Worm (Caenorhabditis elegans) whole organism, L3 larva: ENCODE results near the gene F07E5.13.
A peak's percentile ranks its signal among the peaks of the same experiment; 100 is the strongest.

Experiments used
- R02D3.7 ChIP-seq: fragments of 150-350 bp; optimal IDR thresholded peaks from 2 replicates; lab custom pipeline; 2014; ENCODE audit warnings: missing biosample characterization, missing genetic modification characterization
- ZK546.5 ChIP-seq: sonication (generic microtip); optimal IDR thresholded peaks from 2 replicates; lab custom pipeline; 2017; ENCODE audit warnings: missing biosample characterization, missing genetic modification characterization
- ama-1 ChIP-seq: fragments of 150-350 bp; optimal IDR thresholded peaks from 2 replicates; lab custom pipeline; 2018
- ceh-28 ChIP-seq: fragments of 150-350 bp; optimal IDR thresholded peaks from 2 replicates; lab custom pipeline; 2014; ENCODE audit warnings: missing biosample characterization, missing genetic modification reagents, missing genetic modification characterization
- daf-12 ChIP-seq: fragments of 150-350 bp; optimal IDR thresholded peaks from 2 replicates; lab custom pipeline; 2014; ENCODE audit warnings: missing biosample characterization, missing genetic modification reagents, missing genetic modification characterization
- egl-5 ChIP-seq: fragments of 150-350 bp; optimal IDR thresholded peaks from 2 replicates; lab custom pipeline; 2017; ENCODE audit warnings: missing biosample characterization, missing genetic modification reagents, missing genetic modification characterization, inconsistent platforms
- elt-1 ChIP-seq: fragments of 150-350 bp; optimal IDR thresholded peaks from 2 replicates; lab custom pipeline; 2014; ENCODE audit warnings: missing biosample characterization, missing genetic modification characterization
- elt-2 ChIP-seq: sonication (generic microtip); optimal IDR thresholded peaks from 2 replicates; lab custom pipeline; 2016; ENCODE audit warnings: missing genetic modification reagents, mild to moderate bottlenecking, missing genetic modification characterization, missing compliant biosample characterization
- elt-3 ChIP-seq, 3 experiments: fragments of 150-350 bp in 1 of 3; sonication (generic microtip) in 2 of 3; optimal IDR thresholded peaks; 2 replicates in 2 of 3; 4 replicates in 1 of 3; lab custom pipeline; 2014 to 2017; ENCODE audit warnings: missing biosample characterization in 3 of 3, missing genetic modification characterization in 3 of 3
- eor-1 ChIP-seq, 2 experiments: fragments of 150-350 bp; optimal IDR thresholded peaks; 2 replicates each; lab custom pipeline; 2014 to 2018; ENCODE audit warnings: missing biosample characterization in 2 of 2, missing genetic modification characterization in 2 of 2
- fkh-10 ChIP-seq: sonication (generic microtip); optimal IDR thresholded peaks from 2 replicates; lab custom pipeline; 2017; ENCODE audit warnings: missing biosample characterization, missing genetic modification reagents, missing genetic modification characterization
- fkh-2 ChIP-seq: fragments of 150-350 bp; optimal IDR thresholded peaks from 2 replicates; lab custom pipeline; 2014; ENCODE audit warnings: missing biosample characterization, missing genetic modification reagents, missing genetic modification characterization
- fos-1 ChIP-seq: fragments of 150-350 bp; optimal IDR thresholded peaks from 2 replicates; lab custom pipeline; 2014; ENCODE audit warnings: missing biosample characterization, missing genetic modification characterization
- jun-1 ChIP-seq: fragments of 150-350 bp; optimal IDR thresholded peaks from 2 replicates; lab custom pipeline; 2014; ENCODE audit warnings: missing biosample characterization, missing genetic modification reagents, missing genetic modification characterization
- lin-39 ChIP-seq: fragments of 150-350 bp; optimal IDR thresholded peaks from 2 replicates; lab custom pipeline; 2018; ENCODE audit warnings: missing biosample characterization, missing genetic modification reagents, missing genetic modification characterization
- mdl-1 ChIP-seq: fragments of 150-350 bp; optimal IDR thresholded peaks from 2 replicates; lab custom pipeline; 2014; ENCODE audit warnings: missing biosample characterization, missing genetic modification characterization
- nhr-11 ChIP-seq: fragments of 150-350 bp; optimal IDR thresholded peaks from 2 replicates; lab custom pipeline; 2014; ENCODE audit warnings: missing biosample characterization, missing genetic modification characterization
- nhr-25 ChIP-seq: sonication (generic microtip); optimal IDR thresholded peaks from 2 replicates; lab custom pipeline; 2017; ENCODE audit warnings: missing biosample characterization, missing genetic modification characterization
- nhr-43 ChIP-seq: sonication (generic microtip); optimal IDR thresholded peaks from 2 replicates; lab custom pipeline; 2016; ENCODE audit warnings: mild to moderate bottlenecking, missing genetic modification characterization, missing compliant biosample characterization; ENCODE audit not compliant: poor library complexity, severe bottlenecking
- nhr-76 ChIP-seq: fragments of 150-350 bp; sonication (generic microtip); optimal IDR thresholded peaks from 5 replicates; lab custom pipeline; 2014; ENCODE audit warnings: missing biosample characterization, missing genetic modification characterization
- nhr-77 ChIP-seq: fragments of 150-350 bp; optimal IDR thresholded peaks from 2 replicates; lab custom pipeline; 2014; ENCODE audit warnings: missing biosample characterization, missing genetic modification characterization
- pha-4 ChIP-seq: fragments of 150-350 bp; optimal IDR thresholded peaks from 2 replicates; lab custom pipeline; 2014; ENCODE audit warnings: missing biosample characterization, missing genetic modification reagents, missing genetic modification characterization
- sea-2 ChIP-seq: fragments of 150-350 bp; sonication (generic microtip); optimal IDR thresholded peaks from 4 replicates; lab custom pipeline; 2014; ENCODE audit warnings: missing biosample characterization, missing genetic modification reagents, missing genetic modification characterization
- skn-1 ChIP-seq: fragments of 150-350 bp; optimal IDR thresholded peaks from 2 replicates; lab custom pipeline; 2014; ENCODE audit warnings: missing biosample characterization, missing genetic modification characterization
- unc-39 ChIP-seq: sonication (generic microtip); optimal IDR thresholded peaks from 4 replicates; lab custom pipeline; 2017; ENCODE audit warnings: missing biosample characterization, missing genetic modification characterization
- unc-62 ChIP-seq: fragments of 150-350 bp; sonication (generic microtip); optimal IDR thresholded peaks from 4 replicates; lab custom pipeline; 2014; ENCODE audit warnings: missing biosample characterization, missing genetic modification reagents, missing genetic modification characterization
- zag-1 ChIP-seq: fragments of 150-350 bp; optimal IDR thresholded peaks from 2 replicates; lab custom pipeline; 2014; ENCODE audit warnings: missing biosample characterization, missing genetic modification characterization
- ztf-4 ChIP-seq: fragments of 150-350 bp; optimal IDR thresholded peaks from 2 replicates; lab custom pipeline; 2014; ENCODE audit warnings: missing biosample characterization, missing genetic modification characterization

F07E5.13 gene

DNA sequence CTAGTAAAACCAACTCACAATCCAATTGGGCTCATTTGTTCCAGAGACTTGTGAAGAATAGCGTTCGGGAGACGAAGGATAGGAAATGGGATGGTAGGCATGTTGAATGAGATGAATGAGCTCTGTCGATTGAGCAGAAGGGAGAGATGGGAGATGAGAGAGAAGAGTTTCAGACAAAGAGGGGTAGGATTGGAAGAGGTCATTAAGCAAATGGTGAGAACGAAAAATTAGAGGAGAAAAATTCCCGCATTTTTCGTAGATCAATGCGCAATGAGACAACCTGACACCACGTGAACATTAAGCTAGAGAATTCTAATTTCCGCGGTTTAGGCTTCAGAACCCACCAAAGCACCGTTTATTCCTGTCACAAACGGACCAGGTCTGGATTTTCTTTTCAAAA lies at the start of gene F07E5.13:
Gene F07E5.13 (minus strand): TSS at position 101 of the 400 bp plus-strand sequence.
- TF ChIP-seq fkh-10 (GFP tag; lab: Kevin White, UChicago) (no peak), jun-1 (tag; lab: Kevin White, UChicago) (no peak), nhr-25 (tag; lab: Kevin White, UChicago) (no peak), elt-3 (tag; optimal IDR thresholded peaks at IDR 0.05; lab: Kevin White, UChicago) (no peak), ama-1 (lab: Kevin White, UChicago) (no peak), nhr-43 (tag; lab: Kevin White, UChicago) (no peak), elt-2 (tag; lab: Kevin White, UChicago) (no peak), R02D3.7 (tag; lab: Kevin White, UChicago) (no peak), fos-1 (tag; lab: Kevin White, UChicago) (no peak), pha-4 (tag; lab: Kevin White, UChicago) (no peak), elt-1 (tag; lab: Kevin White, UChicago) (no peak), egl-5 (tag; lab: Kevin White, UChicago) (no peak), unc-39 (tag; lab: Kevin White, UChicago) (no peak), fkh-2 (no peak)

DNA sequence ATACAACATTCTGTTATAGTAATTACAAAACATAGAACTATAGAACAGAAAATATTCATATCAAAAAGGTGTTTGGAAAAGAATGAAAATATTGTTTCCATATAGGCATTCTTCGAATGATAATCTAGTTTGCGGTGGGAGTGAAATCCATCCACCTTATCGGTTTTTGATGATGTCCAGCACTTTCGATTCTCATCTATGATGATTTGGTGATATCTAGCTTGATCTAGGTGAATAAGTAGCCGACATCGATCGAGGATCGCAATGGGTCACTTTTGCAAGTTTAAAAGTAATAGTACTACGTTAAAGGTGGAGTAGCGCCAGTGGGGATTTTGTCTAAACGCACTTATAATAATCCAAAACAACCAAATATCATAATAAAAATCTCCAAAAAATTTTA lies 49.1 kb upstream of the F07E5.13 start, which contains the start of gene R52.6:
Gene R52.6 (minus strand): TSS at position 101 of the 400 bp plus-strand sequence.
- TF ChIP-seq elt-2 (tag; lab: Kevin White, UChicago) = no peak
- TF ChIP-seq daf-12 (tag; lab: Kevin White, UChicago) = no peak
- no peak for TF ChIP-seq ceh-28 (tag; lab: Kevin White, UChicago)
- no peak for TF ChIP-seq elt-1 (tag; lab: Kevin White, UChicago)
- no peak for TF ChIP-seq ZK546.5
- no peak for TF ChIP-seq zag-1 (tag; lab: Kevin White, UChicago)
- no peak for TF ChIP-seq sea-2 (GFP tag; lab: Kevin White, UChicago)
- no peak for TF ChIP-seq jun-1 (tag; lab: Kevin White, UChicago)
- no peak for TF ChIP-seq pha-4 (tag; lab: Kevin White, UChicago)
- TF ChIP-seq elt-3 (tag; optimal IDR thresholded peaks at IDR 0.05; lab: Kevin White, UChicago) = no peak

DNA sequence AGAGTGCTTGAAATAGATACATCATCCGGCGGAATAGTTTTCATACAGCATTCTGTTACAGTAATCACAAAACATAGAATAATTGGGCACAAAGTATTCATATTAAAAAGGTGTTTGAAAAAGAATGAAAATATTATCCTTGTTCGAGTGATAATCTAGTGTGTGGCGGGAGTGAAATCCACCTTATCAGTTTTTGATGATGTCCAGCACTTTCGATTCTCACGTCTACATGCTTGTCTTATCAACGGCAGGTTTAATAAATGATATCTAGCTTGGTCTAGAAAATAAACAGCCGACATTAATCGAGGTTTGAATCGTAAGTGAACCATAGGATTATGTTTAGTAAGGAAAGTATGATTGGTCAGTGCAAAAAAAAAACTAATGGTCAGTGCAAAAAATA lies 46.1 kb upstream of the F07E5.13 start, which contains the start of gene R52.5:
Gene R52.5 (minus strand): TSS at position 101 of the 400 bp plus-strand sequence.
- no peak for TF ChIP-seq nhr-11 (tag; lab: Kevin White, UChicago)
- no peak for TF ChIP-seq elt-1 (tag; lab: Kevin White, UChicago)
- TF ChIP-seq eor-1 (tag; optimal IDR thresholded peaks at IDR 0.05; lab: Kevin White, UChicago) = no peak
- TF ChIP-seq egl-5 (tag; lab: Kevin White, UChicago) = no peak
- no peak for TF ChIP-seq skn-1 (tag; lab: Kevin White, UChicago)
- no peak for TF ChIP-seq elt-2 (tag; lab: Kevin White, UChicago)
- no peak for TF ChIP-seq nhr-77 (tag; lab: Kevin White, UChicago)
- no peak for TF ChIP-seq sea-2 (GFP tag; lab: Kevin White, UChicago)
- TF ChIP-seq fkh-10 (GFP tag; lab: Kevin White, UChicago) = no peak
- no peak for TF ChIP-seq unc-62 (GFP tag; lab: Kevin White, UChicago)

- TF ChIP-seq elt-3 (tag; optimal IDR thresholded peaks at IDR 0.05; lab: Kevin White, UChicago) = no peak
- TF ChIP-seq sea-2 (GFP tag; lab: Kevin White, UChicago) = no peak
- no peak for TF ChIP-seq ztf-4 (tag; lab: Kevin White, UChicago)
- TF ChIP-seq nhr-76 (tag; lab: Kevin White, UChicago) = no peak
Measured at ce11 chrII:2108295-2108694, 44.4 kb upstream of the F07E5.13 start, which contains the start of gene R52.4. Gene R52.4 (minus strand): TSS chrII:2108395.

ce11 chrII:2099139-2099976 lies 35.5 kb upstream of the F07E5.13 start, which contains the start of gene math-42:
Gene math-42 (plus strand): TSS chrII:2099926.
- TF ChIP-seq elt-3 (tag; optimal IDR thresholded peaks at IDR 0.05; lab: Kevin White, UChicago) (no peak), lin-39 (tag; lab: Kevin White, UChicago) (no peak), mdl-1 (tag; lab: Kevin White, UChicago) (no peak), elt-2 (tag; lab: Kevin White, UChicago) (peak; percentile 60)
